Fruit fly (Drosophila melanogaster) whole organism, embryonic: ENCODE data around the gene Mms19.

Source experiments
- ATbp ChIP-seq: fragments of 200-800 bp; sonication (Bioruptor generic); optimal IDR thresholded peaks from 2 replicates; lab custom pipeline; 2017; ENCODE audit warnings: missing biosample characterization, mild to moderate bottlenecking, missing genetic modification characterization, missing genetic modification reagents
- Atf6 ChIP-seq: fragments of 200-800 bp; sonication (Bioruptor generic); IDR thresholded peaks from 2 replicates; pipeline ENCODE4 v1.3.6; 2022; ENCODE audit warnings: missing biosample characterization, missing genetic modification characterization
- B-H2 ChIP-seq: fragments of 200-800 bp; sonication (Bioruptor generic); optimal IDR thresholded peaks from 2 replicates; lab custom pipeline; 2018; ENCODE audit warnings: missing biosample characterization, mild to moderate bottlenecking, missing genetic modification characterization
- CG12299 ChIP-seq: fragments of 200-800 bp; sonication (Bioruptor generic); optimal IDR thresholded peaks from 2 replicates; lab custom pipeline; 2018; ENCODE audit warnings: missing biosample characterization, mild to moderate bottlenecking, missing genetic modification characterization
- CG15011 ChIP-seq: fragments of 200-800 bp; sonication (Bioruptor generic); optimal IDR thresholded peaks from 3 replicates; lab custom pipeline; 2018; ENCODE audit warnings: missing biosample characterization, mild to moderate bottlenecking, missing genetic modification characterization
- CG1529 ChIP-seq: fragments of 200-800 bp; sonication (Bioruptor generic); optimal IDR thresholded peaks from 3 replicates; lab custom pipeline; 2018; ENCODE audit warnings: missing biosample characterization, missing genetic modification characterization
- CG15696 ChIP-seq: fragments of 200-800 bp; sonication (Bioruptor generic); optimal IDR thresholded peaks from 2 replicates; lab custom pipeline; 2019; ENCODE audit warnings: missing biosample characterization, mild to moderate bottlenecking, missing genetic modification characterization, moderate library complexity
- CG17359 ChIP-seq: fragments of 200-800 bp; sonication (Bioruptor generic); optimal IDR thresholded peaks from 3 replicates; lab custom pipeline; 2018; ENCODE audit warnings: missing biosample characterization, mild to moderate bottlenecking, missing genetic modification characterization, moderate library complexity
- CG17912 ChIP-seq: fragments of 200-800 bp; sonication (Bioruptor generic); optimal IDR thresholded peaks from 2 replicates; lab custom pipeline; 2018; ENCODE audit warnings: missing biosample characterization, mild to moderate bottlenecking, missing genetic modification characterization
- CG18619 ChIP-seq: fragments of 200-800 bp; sonication (Bioruptor generic); optimal IDR thresholded peaks from 3 replicates; lab custom pipeline; 2017; ENCODE audit warnings: missing biosample characterization, mild to moderate bottlenecking, missing genetic modification characterization
- CG2116 ChIP-seq: fragments of 200-800 bp; sonication (Bioruptor generic); optimal IDR thresholded peaks from 3 replicates; lab custom pipeline; 2018; ENCODE audit warnings: missing biosample characterization, mild to moderate bottlenecking, missing genetic modification characterization
- CG3838 ChIP-seq: fragments of 200-800 bp; sonication (Bioruptor generic); optimal IDR thresholded peaks from 3 replicates; lab custom pipeline; 2016; ENCODE audit warnings: missing biosample characterization, missing genetic modification characterization
- CG4617 ChIP-seq: fragments of 200-800 bp; sonication (Bioruptor generic); optimal IDR thresholded peaks from 3 replicates; lab custom pipeline; 2016; ENCODE audit warnings: missing biosample characterization, missing genetic modification characterization, borderline replicate concordance
- CG7556 ChIP-seq: fragments of 200-800 bp; sonication (Bioruptor generic); optimal IDR thresholded peaks from 2 replicates; lab custom pipeline; 2017; ENCODE audit warnings: missing biosample characterization, mild to moderate bottlenecking, missing genetic modification characterization
- CrebB ChIP-seq: fragments of 200-800 bp; sonication (Bioruptor generic); optimal IDR thresholded peaks from 3 replicates; lab custom pipeline; 2018; ENCODE audit warnings: missing biosample characterization, mild to moderate bottlenecking, missing genetic modification characterization
- Elba2 ChIP-seq: fragments of 200-800 bp; sonication (Bioruptor generic); optimal IDR thresholded peaks from 3 replicates; lab custom pipeline; 2016; ENCODE audit warnings: missing biosample characterization, missing genetic modification characterization
- HLH4C ChIP-seq: fragments of 200-800 bp; sonication (Bioruptor generic); IDR thresholded peaks from 3 replicates; pipeline ENCODE4 v1.3.6; 2022; ENCODE audit warnings: missing biosample characterization, missing genetic modification characterization; ENCODE audit not compliant: partially characterized antibody
- Lpt ChIP-seq: fragments of >200 bp; optimal IDR thresholded peaks from 2 replicates; lab custom pipeline; 2018; ENCODE audit warnings: missing biosample characterization, missing genetic modification characterization
- Six4 ChIP-seq: fragments of 200-800 bp; sonication (Bioruptor generic); optimal IDR thresholded peaks from 2 replicates; lab custom pipeline; 2016; ENCODE audit warnings: missing biosample characterization, missing genetic modification characterization
- btn ChIP-seq: fragments of 200-800 bp; sonication (Bioruptor generic); optimal IDR thresholded peaks from 2 replicates; lab custom pipeline; 2016; ENCODE audit warnings: missing biosample characterization, missing genetic modification characterization
- cg ChIP-seq: fragments of 200-800 bp; sonication (Bioruptor generic); optimal IDR thresholded peaks from 3 replicates; lab custom pipeline; 2019; ENCODE audit warnings: missing biosample characterization, mild to moderate bottlenecking, missing genetic modification characterization, moderate library complexity
- dan ChIP-seq: fragments of 200-800 bp; sonication (Bioruptor generic); IDR thresholded peaks from 2 replicates; pipeline ENCODE4 v1.3.6; 2022; ENCODE audit warnings: missing biosample characterization, missing genetic modification characterization
- dati ChIP-seq: fragments of 200-800 bp; sonication (Bioruptor generic); IDR thresholded peaks from 2 replicates; pipeline ENCODE4 v1.3.6; 2022; ENCODE audit warnings: missing biosample characterization, missing genetic modification characterization
- gcm ChIP-seq: fragments of 200-800 bp; sonication (Bioruptor generic); optimal IDR thresholded peaks from 2 replicates; lab custom pipeline; 2019; ENCODE audit warnings: missing biosample characterization, mild to moderate bottlenecking, missing genetic modification characterization, moderate library complexity
- gro ChIP-seq: fragments of 200-800 bp; sonication (Bioruptor generic); optimal IDR thresholded peaks from 2 replicates; lab custom pipeline; 2016; ENCODE audit warnings: missing biosample characterization, missing genetic modification characterization
- gsb-n ChIP-seq: fragments of 200-800 bp; sonication (Bioruptor generic); optimal IDR thresholded peaks from 3 replicates; lab custom pipeline; 2018; ENCODE audit warnings: missing biosample characterization, mild to moderate bottlenecking, missing genetic modification characterization
- hkb ChIP-seq, 2 experiments: fragments of 200-800 bp in 1 of 2; fragments of >200 bp in 1 of 2; sonication (Bioruptor generic) in 1 of 2; IDR thresholded peaks in 1 of 2; optimal IDR thresholded peaks in 1 of 2; 2 replicates each; pipeline versions ENCODE4 v1.3.6 to Lab custom; 2017 to 2022; ENCODE audit warnings: missing biosample characterization in 1 of 2, missing genetic modification characterization in 1 of 2
- lola ChIP-seq, 3 experiments: fragments of >200 bp in 2 of 3; fragments of 200-800 bp in 1 of 3; sonication (Bioruptor generic) in 1 of 3; optimal IDR thresholded peaks; 2 replicates each; lab custom pipeline; 2017 to 2019; ENCODE audit warnings: missing biosample characterization in 3 of 3, missing genetic modification characterization in 3 of 3, mild to moderate bottlenecking in 1 of 3, moderate library complexity in 1 of 3
- org-1 ChIP-seq: fragments of 200-800 bp; sonication (Bioruptor generic); optimal IDR thresholded peaks from 2 replicates; lab custom pipeline; 2017; ENCODE audit warnings: missing biosample characterization, missing genetic modification characterization
- schlank ChIP-seq: fragments of 200-800 bp; sonication (Bioruptor generic); optimal IDR thresholded peaks from 2 replicates; lab custom pipeline; 2018; ENCODE audit warnings: missing biosample characterization, mild to moderate bottlenecking, missing genetic modification characterization
- sens ChIP-seq: fragments of 200-800 bp; sonication (Bioruptor generic); peaks from one replicate; lab custom pipeline; 2016; ENCODE audit warnings: missing biosample characterization, missing genetic modification characterization
- so ChIP-seq: fragments of 200-800 bp; sonication (Bioruptor generic); IDR thresholded peaks from 3 replicates; pipeline ENCODE4 v1.3.6; 2022; ENCODE audit warnings: missing biosample characterization, missing genetic modification characterization
- ssp ChIP-seq: fragments of 200-800 bp; sonication (Bioruptor generic); IDR thresholded peaks from 2 replicates; pipeline ENCODE4 v1.3.6; 2022; ENCODE audit warnings: missing biosample characterization, missing genetic modification characterization
- stc ChIP-seq: fragments of 200-800 bp; sonication (Bioruptor generic); IDR thresholded peaks from 2 replicates; pipeline ENCODE4 v1.3.6; 2022; ENCODE audit warnings: missing biosample characterization, missing genetic modification characterization
- tin ChIP-seq: fragments of 200-800 bp; sonication (Bioruptor generic); optimal IDR thresholded peaks from 3 replicates; lab custom pipeline; 2016; ENCODE audit warnings: missing biosample characterization, missing genetic modification characterization
- tll ChIP-seq, 2 experiments: fragments of 200-800 bp in 1 of 2; fragments of >200 bp in 1 of 2; sonication (Bioruptor generic) in 1 of 2; optimal IDR thresholded peaks; 2 replicates each; lab custom pipeline; 2017 to 2019; ENCODE audit warnings: missing biosample characterization in 2 of 2, missing genetic modification characterization in 2 of 2, mild to moderate bottlenecking in 1 of 2, moderate library complexity in 1 of 2
- tna ChIP-seq: fragments of 200-800 bp; sonication (Bioruptor generic); IDR thresholded peaks from 2 replicates; pipeline ENCODE4 v1.3.6; 2022; ENCODE audit warnings: missing biosample characterization, missing genetic modification characterization; ENCODE audit not compliant: partially characterized antibody
- unc-4 ChIP-seq: fragments of 200-800 bp; sonication (Bioruptor generic); IDR thresholded peaks from 2 replicates; pipeline ENCODE4 v1.3.6; 2022; ENCODE audit warnings: missing biosample characterization, missing genetic modification characterization; ENCODE audit not compliant: partially characterized antibody
- wdn ChIP-seq: fragments of 200-800 bp; sonication (Bioruptor generic); IDR thresholded peaks from 2 replicates; pipeline ENCODE4 v1.3.6; 2022; ENCODE audit warnings: missing biosample characterization, missing genetic modification characterization
- zen ChIP-seq: fragments of 200-800 bp; sonication (Bioruptor generic); optimal IDR thresholded peaks from 3 replicates; lab custom pipeline; 2018; ENCODE audit warnings: missing biosample characterization, mild to moderate bottlenecking, missing genetic modification characterization, moderate library complexity
- zfh2 ChIP-seq: fragments of 200-800 bp; sonication (Bioruptor generic); optimal IDR thresholded peaks from 2 replicates; lab custom pipeline; 2016; ENCODE audit warnings: missing biosample characterization, missing genetic modification characterization

Gene Mms19

dm6 chr3R:5231383-5232196 lies 753 bp upstream of the Mms19 start (continued):
- TF ChIP-seq CG4617 (GFP tag; lab: Kevin White, UChicago) (peak; percentile 49), tna (0 out of 2 replicates have a peak, but pooled peaks have one; percentile 10), CG1529 (GFP tag; lab: Kevin White, UChicago) (peak; percentile 7), Six4 (GFP tag; lab: Kevin White, UChicago) (no peak), Elba2 (peak; percentile 17), dati (GFP tag; lab: Robert Waterston, UW) (no peak), HLH4C (GFP tag; lab: Robert Waterston, UW) (no peak), CG18619 (GFP tag; lab: Kevin White, UChicago) (no peak), Atf6 (GFP tag; lab: Robert Waterston, UW) (no peak; the same call in 1 of the 2 replicates), cg (GFP tag; lab: Kevin White, UChicago) (peak; percentile 78)

- no peak for TF ChIP-seq CG2116 (GFP tag; lab: Kevin White, UChicago)
- no peak for TF ChIP-seq tin (GFP tag; lab: Kevin White, UChicago)
- TF ChIP-seq ssp (GFP tag; lab: Robert Waterston, UW) = no peak
- TF ChIP-seq dan (GFP tag; lab: Robert Waterston, UW) = no peak
- no peak for TF ChIP-seq org-1 (GFP tag; lab: Kevin White, UChicago)
- no peak for TF ChIP-seq CG17359 (tag; lab: Kevin White, UChicago)
These were observed 4.9 kb downstream of the Mms19 start, which contains the start of gene rtp for dm6 chr3R:5237215-5237614. TSS of gene rtp (minus strand) at chr3R:5237315.

DNA sequence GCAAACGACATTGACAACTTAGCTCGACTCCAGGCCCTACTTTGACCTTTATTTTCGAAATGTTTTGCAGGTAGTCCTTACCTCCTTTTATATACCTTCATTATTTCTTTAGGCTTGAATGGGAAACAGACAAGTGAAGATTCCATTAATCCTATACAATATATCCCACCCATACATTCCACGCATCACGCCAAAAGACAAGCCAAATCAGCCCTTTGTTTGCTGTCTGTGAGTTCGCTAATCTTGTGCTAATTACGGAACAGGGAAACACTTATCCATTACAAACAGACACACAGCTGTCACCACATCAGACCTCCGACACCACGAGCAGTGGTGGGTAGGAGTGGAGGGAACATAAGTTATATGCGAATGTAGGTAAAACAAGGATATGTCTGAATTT lies 8.4 kb downstream of the Mms19 start, which contains the start of gene CG33293:
Gene CG33293, minus strand, starts transcription at position 15 of the 400 bp plus-strand sequence.
- TF ChIP-seq CG7556 (GFP tag; lab: Kevin White, UChicago) = no peak
- TF ChIP-seq CG12299 (tag; lab: Kevin White, UChicago) = no peak
- peak; percentile 13 for TF ChIP-seq sens (GFP tag; lab: Kevin White, UChicago)
- TF ChIP-seq unc-4 (GFP tag; lab: Robert Waterston, UW) = no peak
- TF ChIP-seq schlank (tag; lab: Kevin White, UChicago) = no peak
- no peak for TF ChIP-seq Lpt (GFP tag; lab: Kevin White, UChicago)
- no peak for TF ChIP-seq gro (GFP tag; lab: Kevin White, UChicago)
- TF ChIP-seq lola (GFP tag; optimal IDR thresholded peaks at IDR 0.05; lab: Kevin White, UChicago) = no peak
- no peak for TF ChIP-seq zfh2 (GFP tag; lab: Kevin White, UChicago)
- TF ChIP-seq gsb-n = no peak
- no peak for TF ChIP-seq stc (GFP tag; lab: Robert Waterston, UW)
- TF ChIP-seq B-H2 (GFP tag; lab: Kevin White, UChicago) = no peak
- TF ChIP-seq CG15011 (GFP tag; lab: Kevin White, UChicago) = no peak
- TF ChIP-seq wdn = no peak
- TF ChIP-seq btn (GFP tag; lab: Kevin White, UChicago) = no peak
- no peak for TF ChIP-seq gcm (GFP tag; lab: Kevin White, UChicago)
- TF ChIP-seq CG3838 (GFP tag; lab: Kevin White, UChicago) = no peak
- TF ChIP-seq ATbp (GFP tag; lab: Kevin White, UChicago) = no peak
- peak in 1 of 2 experiments; percentile 58 for TF ChIP-seq tll (GFP tag; optimal IDR thresholded peaks at IDR 0.05; lab: Kevin White, UChicago)
- TF ChIP-seq zen = peak; percentile 66
- no peak for TF ChIP-seq CG15696
- no peak for TF ChIP-seq CG17912
- TF ChIP-seq hkb (optimal IDR thresholded peaks at IDR 0.05; lab: Kevin White, UChicago) = no peak
- TF ChIP-seq hkb (GFP tag; IDR thresholded peaks at IDR 0.05; lab: Robert Waterston, UW) = no peak
- no peak for TF ChIP-seq CrebB (tag; lab: Kevin White, UChicago)
- TF ChIP-seq so (GFP tag; lab: Robert Waterston, UW) = no peak
